Fruit fly (Drosophila melanogaster): ENCODE measurements around the gene CG5412.

The CG5412 gene

DNA sequence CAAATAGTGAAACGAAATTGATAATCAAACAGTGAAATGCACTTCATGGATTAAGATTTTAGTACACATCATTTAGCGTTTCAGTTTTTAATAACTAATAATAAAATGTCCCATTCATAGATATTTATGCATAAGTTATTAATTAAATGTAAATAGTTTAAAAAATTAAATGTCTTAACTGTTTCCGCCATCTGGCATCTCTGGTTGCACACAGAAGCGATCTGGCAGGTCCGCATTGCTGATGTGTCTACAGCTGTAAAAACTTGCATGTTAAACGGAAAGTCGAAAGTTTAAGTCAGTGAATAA, 11.6 kb downstream of the CG5412 start, which contains the start of gene Srp72 (continued):
- TF ChIP-seq Vsx1 (GFP tag; optimal IDR thresholded peaks at IDR 0.05) (no peak), caup (GFP tag; optimal IDR thresholded peaks at IDR 0.05; ENCODE audit: severe bottlenecking) (no peak), Lim3 (GFP tag; IDR thresholded peaks at IDR 0.05) (no peak), lilli (GFP tag; optimal IDR thresholded peaks at IDR 0.05) (peak; percentile 38), CG12219 (GFP tag; optimal IDR thresholded peaks at IDR 0.05) (no peak), gce (GFP tag; IDR thresholded peaks at IDR 0.05) (no peak), her (GFP tag; optimal IDR thresholded peaks at IDR 0.05) (no peak), sob (GFP tag; IDR thresholded peaks at IDR 0.05) (0 out of 2 replicates have a peak, but pooled peaks have one; percentile 12), B-H2 (GFP tag; optimal IDR thresholded peaks at IDR 0.05) (no peak), kay (GFP tag; optimal IDR thresholded peaks at IDR 0.05) (peak; percentile 10), sr (GFP tag; IDR thresholded peaks at IDR 0.05) (no peak), Hr39 (optimal IDR thresholded peaks at IDR 0.05) (no peak), CG10147 (GFP tag; optimal IDR thresholded peaks at IDR 0.05) (peak; percentile 45), CG33557 (GFP tag; optimal IDR thresholded peaks at IDR 0.05) (no peak), ro (GFP tag; IDR thresholded peaks at IDR 0.05) (no peak), CG42726 (GFP tag; IDR thresholded peaks at IDR 0.05; ENCODE audit: partially characterized antibody) (no peak), CG10321 (GFP tag; IDR thresholded peaks at IDR 0.05) (no peak), amos (GFP tag; IDR thresholded peaks at IDR 0.05; ENCODE audit: partially characterized antibody) (no peak), otp (GFP tag; IDR thresholded peaks at IDR 0.05) (no peak; the same call in 2 of the 3 replicates), Opbp (GFP tag; IDR thresholded peaks at IDR 0.05; ENCODE audit: partially characterized antibody) (no peak), mam (GFP tag; optimal IDR thresholded peaks at IDR 0.05) (no peak), mirr (GFP tag; optimal IDR thresholded peaks at IDR 0.05) (no peak), CG5180 (GFP tag; optimal IDR thresholded peaks at IDR 0.05) (no peak), sug (tag; optimal IDR thresholded peaks at IDR 0.05) (peak; percentile 40), CG4707 (GFP tag; optimal IDR thresholded peaks at IDR 0.05) (no peak), lbe (GFP tag; optimal IDR thresholded peaks at IDR 0.05) (no peak), nerfin-2 (GFP tag; IDR thresholded peaks at IDR 0.05; ENCODE audit: partially characterized antibody) (no peak), zf30C (GFP tag; optimal IDR thresholded peaks at IDR 0.05) (no peak), CG3065 (GFP tag; optimal IDR thresholded peaks at IDR 0.05) (no peak), CG9817 (tag; optimal IDR thresholded peaks at IDR 0.05) (peak; percentile 44), CG6654 (GFP tag; optimal IDR thresholded peaks at IDR 0.05) (no peak), fd102C (GFP tag; optimal IDR thresholded peaks at IDR 0.05) (no peak), Lhr (GFP tag; optimal IDR thresholded peaks at IDR 0.05) (peak; percentile 26), E2f2 (GFP tag; IDR thresholded peaks at IDR 0.05) (peak; percentile 59), emc (GFP tag; optimal IDR thresholded peaks at IDR 0.05) (no peak), Dip3 (GFP tag; optimal IDR thresholded peaks at IDR 0.05) (peak; percentile 25), tna (GFP tag; IDR thresholded peaks at IDR 0.05; ENCODE audit: partially characterized antibody) (no peak), NK7.1 (GFP tag; optimal IDR thresholded peaks at IDR 0.05) (no peak), CG6254 (GFP tag; optimal IDR thresholded peaks at IDR 0.05) (no peak), CG9215 (GFP tag; IDR thresholded peaks at IDR 0.05) (peak; percentile 43; the same call in 1 of the 2 replicates), CG10565 (GFP tag; optimal IDR thresholded peaks at IDR 0.05) (peak; percentile 28), eve (GFP tag; optimal IDR thresholded peaks at IDR 0.05) (no peak), abd-A (tag; optimal IDR thresholded peaks at IDR 0.05) (no peak), Ets65A (GFP tag) (no peak), ttk (GFP tag; IDR thresholded peaks at IDR 0.05) (no peak), jumu (GFP tag; optimal IDR thresholded peaks at IDR 0.05) (no peak), dpn (GFP tag; optimal IDR thresholded peaks at IDR 0.05) (peak in 1 of 2 experiments; percentile 27), Dad (GFP tag; optimal IDR thresholded peaks at IDR 0.05) (no peak), CG6175 (GFP tag; IDR thresholded peaks at IDR 0.05) (no peak), unc-4 (GFP tag; IDR thresholded peaks at IDR 0.05; ENCODE audit: partially characterized antibody) (no peak), nau (GFP tag; optimal IDR thresholded peaks at IDR 0.05) (no peak), HLH3B (GFP tag; IDR thresholded peaks at IDR 0.05) (peak; percentile 51; the same call in 1 of the 2 replicates)

Measured in whole organism, embryonic.